Fruit fly (Drosophila melanogaster): ENCODE data around the gene CG32591.

The CG32591 gene

dm6 chrX:14953896-14954295 is 25.2 kb upstream of the CG32591 start (continued):
- TF ChIP-seq Lim3 (GFP tag; IDR thresholded peaks at IDR 0.05) (no peak), CG42726 (GFP tag; IDR thresholded peaks at IDR 0.05; ENCODE audit: partially characterized antibody) (no peak), wdn (GFP tag; IDR thresholded peaks at IDR 0.05) (no peak), inv (GFP tag; IDR thresholded peaks at IDR 0.05; ENCODE audit: partially characterized antibody) (no peak), CG7372 (GFP tag; IDR thresholded peaks at IDR 0.05) (no peak), CG3163 (GFP tag; optimal IDR thresholded peaks at IDR 0.05) (no peak), lola (GFP tag; optimal IDR thresholded peaks at IDR 0.05) (no peak), ham (GFP tag; IDR thresholded peaks at IDR 0.05) (no peak), ind (GFP tag; optimal IDR thresholded peaks at IDR 0.05) (peak; percentile 5), D19A (tag; optimal IDR thresholded peaks at IDR 0.05) (no peak), fd96Cb (tag; optimal IDR thresholded peaks at IDR 0.05) (no peak), mirr (GFP tag; optimal IDR thresholded peaks at IDR 0.05) (no peak), CG1603 (tag; optimal IDR thresholded peaks at IDR 0.05) (no peak), pita (GFP tag; optimal IDR thresholded peaks at IDR 0.05) (peak; percentile 40), Ada2b (GFP tag; IDR thresholded peaks at IDR 0.05) (no peak), vvl (GFP tag; IDR thresholded peaks at IDR 0.05) (peak; percentile 41; the same call in 1 of the 2 replicates), Poxn (GFP tag; IDR thresholded peaks at IDR 0.05) (no peak), sr (GFP tag; IDR thresholded peaks at IDR 0.05) (no peak), eve (GFP tag; optimal IDR thresholded peaks at IDR 0.05) (no peak), Hsf (GFP tag; optimal IDR thresholded peaks at IDR 0.05) (peak; percentile 26), schlank (tag; optimal IDR thresholded peaks at IDR 0.05) (no peak), ci (GFP tag; IDR thresholded peaks at IDR 0.05) (peak; percentile 50; the same call in 2 of the 3 replicates), CG2889 (GFP tag; IDR thresholded peaks at IDR 0.05) (no peak), Bgb (GFP tag; IDR thresholded peaks at IDR 0.05; ENCODE audit: partially characterized antibody) (peak; percentile 68), zfh1 (GFP tag; IDR thresholded peaks at IDR 0.05) (no peak), CG15479 (GFP tag; optimal IDR thresholded peaks at IDR 0.05) (no peak), Chrac-16 (GFP tag; optimal IDR thresholded peaks at IDR 0.05) (peak; percentile 22), HLH54F (GFP tag; optimal IDR thresholded peaks at IDR 0.05) (no peak), ATbp (GFP tag; optimal IDR thresholded peaks at IDR 0.05) (no peak), jing (GFP tag; optimal IDR thresholded peaks at IDR 0.05) (no peak), Max (GFP tag; optimal IDR thresholded peaks at IDR 0.05) (no peak), CG13894 (tag; optimal IDR thresholded peaks at IDR 0.05) (peak; percentile 8), Lhr (GFP tag; optimal IDR thresholded peaks at IDR 0.05) (peak; percentile 65), peb (GFP tag; IDR thresholded peaks at IDR 0.05) (no peak), CG2120 (GFP tag; optimal IDR thresholded peaks at IDR 0.05) (no peak), CG12155 (GFP tag; optimal IDR thresholded peaks at IDR 0.05) (no peak), CG18262 (tag; optimal IDR thresholded peaks at IDR 0.05) (peak; percentile 20), CG10267 (tag; optimal IDR thresholded peaks at IDR 0.05) (peak; percentile 25), CG17359 (tag; optimal IDR thresholded peaks at IDR 0.05) (peak; percentile 25), esg (GFP tag; conservative IDR thresholded peaks at IDR 0.05) (no peak), Ptx1 (GFP tag; IDR thresholded peaks at IDR 0.05) (no peak; the same call in 1 of the 2 replicates), slou (GFP tag; optimal IDR thresholded peaks at IDR 0.05) (no peak), CG7839 (tag; optimal IDR thresholded peaks at IDR 0.05) (peak; percentile 33), gem (tag; optimal IDR thresholded peaks at IDR 0.05) (peak; percentile 45), CG3847 (GFP tag; IDR thresholded peaks at IDR 0.05) (peak; percentile 40; the same call in 1 of the 2 replicates), pan (optimal IDR thresholded peaks at IDR 0.05) (no peak), pan (GFP tag; optimal IDR thresholded peaks at IDR 0.05 in 1 of 2, IDR thresholded peaks at IDR 0.05 in 1 of 2) (peak in 1 of 2 experiments; percentile 7), abd-A (tag; optimal IDR thresholded peaks at IDR 0.05) (no peak), gfzf (GFP tag; optimal IDR thresholded peaks at IDR 0.05) (no peak), CG10274 (GFP tag; optimal IDR thresholded peaks at IDR 0.05) (no peak), Fer1 (GFP tag; optimal IDR thresholded peaks at IDR 0.05) (no peak)
